Fruit fly (Drosophila melanogaster): ENCODE data around the gene CG1637.

CG1637 gene

dm6 chrX:10905047-10905446 lies 27.4 kb upstream of the CG1637 start (continued):
- no peak for TF ChIP-seq CG10543 (GFP tag; optimal IDR thresholded peaks at IDR 0.05)
- peak; percentile 37 for TF ChIP-seq CG2202 (tag; optimal IDR thresholded peaks at IDR 0.05)
- no peak for TF ChIP-seq CG6765 (GFP tag; optimal IDR thresholded peaks at IDR 0.05)
- TF ChIP-seq gt (GFP tag; IDR thresholded peaks at IDR 0.05), result no peak
- TF ChIP-seq CG8944 (GFP tag; optimal IDR thresholded peaks at IDR 0.05), result peak; percentile 24
- no peak for TF ChIP-seq D (optimal IDR thresholded peaks at IDR 0.05)
- TF ChIP-seq D (GFP tag; optimal IDR thresholded peaks at IDR 0.05), result peak; percentile 75
- TF ChIP-seq chif (GFP tag; optimal IDR thresholded peaks at IDR 0.05), result peak; percentile 48 to 69
- no peak for TF ChIP-seq usp (GFP tag; optimal IDR thresholded peaks at IDR 0.05)
- no peak for TF ChIP-seq Lpt (GFP tag; optimal IDR thresholded peaks at IDR 0.05)
- TF ChIP-seq sisA (GFP tag; IDR thresholded peaks at IDR 0.05), result peak; percentile 72
- no peak for TF ChIP-seq amos (GFP tag; IDR thresholded peaks at IDR 0.05; ENCODE audit: partially characterized antibody)
- TF ChIP-seq Dbx (GFP tag; IDR thresholded peaks at IDR 0.05), result no peak
- TF ChIP-seq lov (optimal IDR thresholded peaks at IDR 0.05), result no peak
- TF ChIP-seq lov (GFP tag; IDR thresholded peaks at IDR 0.05), result no peak
- peak; percentile 12 for TF ChIP-seq D19B (GFP tag; optimal IDR thresholded peaks at IDR 0.05)
- TF ChIP-seq inv (GFP tag; IDR thresholded peaks at IDR 0.05; ENCODE audit: partially characterized antibody), result no peak
- no peak; the same call in 2 of the 3 replicates for TF ChIP-seq ci (GFP tag; IDR thresholded peaks at IDR 0.05)
- TF ChIP-seq disco-r (GFP tag; optimal IDR thresholded peaks at IDR 0.05), result no peak
- peak; percentile 68 for TF ChIP-seq CG10209 (GFP tag; optimal IDR thresholded peaks at IDR 0.05)
- TF ChIP-seq HLH3B (GFP tag; IDR thresholded peaks at IDR 0.05), result peak; percentile 43; the same call in 1 of the 2 replicates
- peak; percentile 83 for TF ChIP-seq dmrt99B (tag; optimal IDR thresholded peaks at IDR 0.05)
- TF ChIP-seq sim (GFP tag; IDR thresholded peaks at IDR 0.05), result no peak
- TF ChIP-seq seq (GFP tag; IDR thresholded peaks at IDR 0.05), result peak; percentile 64
- TF ChIP-seq CG10147 (GFP tag; optimal IDR thresholded peaks at IDR 0.05), result peak; percentile 46
- TF ChIP-seq CG8089 (GFP tag; optimal IDR thresholded peaks at IDR 0.05), result peak; percentile 56
- TF ChIP-seq insv (GFP tag; optimal IDR thresholded peaks at IDR 0.05), result no peak
- no peak for TF ChIP-seq CG17186 (GFP tag; optimal IDR thresholded peaks at IDR 0.05)
- no peak for TF ChIP-seq CG9932 (GFP tag; IDR thresholded peaks at IDR 0.05)
- peak; percentile 7 for TF ChIP-seq Ets97D (GFP tag; optimal IDR thresholded peaks at IDR 0.05)
- TF ChIP-seq CG4730 (GFP tag; IDR thresholded peaks at IDR 0.05), result peak; percentile 38; the same call in 1 of the 2 replicates
- peak; percentile 85 for TF ChIP-seq Med (GFP tag)
- TF ChIP-seq CG9817 (tag; optimal IDR thresholded peaks at IDR 0.05), result peak; percentile 28
- no peak for TF ChIP-seq sd (tag; optimal IDR thresholded peaks at IDR 0.05)
- peak; percentile 97 for TF ChIP-seq sens (GFP tag)
- TF ChIP-seq Sry-δ (GFP tag; optimal IDR thresholded peaks at IDR 0.05), result peak; percentile 8
- TF ChIP-seq CG1832 (GFP tag; optimal IDR thresholded peaks at IDR 0.05), result no peak
- TF ChIP-seq Pdp1 (GFP tag; optimal IDR thresholded peaks at IDR 0.05), result peak; percentile 48 to 49
- TF ChIP-seq slou (GFP tag; optimal IDR thresholded peaks at IDR 0.05), result peak; percentile 22
- TF ChIP-seq dati (GFP tag; IDR thresholded peaks at IDR 0.05), result no peak
- no peak for TF ChIP-seq Adf1 (GFP tag; IDR thresholded peaks at IDR 0.05)
- no peak for TF ChIP-seq CG8290 (GFP tag; optimal IDR thresholded peaks at IDR 0.05)
- peak in 1 of 2 experiments; percentile 7 for TF ChIP-seq CG8290 (tag; optimal IDR thresholded peaks at IDR 0.05)
- TF ChIP-seq CG2889 (GFP tag; IDR thresholded peaks at IDR 0.05), result no peak
- TF ChIP-seq twi (tag; optimal IDR thresholded peaks at IDR 0.05), result peak; percentile 20
- no peak for TF ChIP-seq cad (GFP tag; optimal IDR thresholded peaks at IDR 0.05)
- TF ChIP-seq pho (GFP tag; optimal IDR thresholded peaks at IDR 0.05), result peak; percentile 58
- peak; percentile 79 for TF ChIP-seq CG7839 (tag; optimal IDR thresholded peaks at IDR 0.05)
- TF ChIP-seq NfI (GFP tag; optimal IDR thresholded peaks at IDR 0.05), result peak; percentile 54
- TF ChIP-seq CG9437 (GFP tag; optimal IDR thresholded peaks at IDR 0.05), result peak; percentile 62
- no peak for TF ChIP-seq CG2129 (GFP tag; IDR thresholded peaks at IDR 0.05; ENCODE audit: partially characterized antibody)
- TF ChIP-seq CG4404 (GFP tag; IDR thresholded peaks at IDR 0.05), result peak; percentile 59
- peak; percentile 30 for TF ChIP-seq tin (GFP tag; optimal IDR thresholded peaks at IDR 0.05)

Measured in whole organism, embryonic.